Fruit fly (Drosophila melanogaster) Kc167 (cell line): ENCODE results near the gene CG33995.

Source experiments
- Myc ChIP-seq: fragments of >200 bp; optimal IDR thresholded peaks from 2 replicates; lab custom pipeline; 2017; ENCODE audit warnings: missing external identifiers
- Sin3A ChIP-seq: fragments of >200 bp; optimal IDR thresholded peaks from 2 replicates; lab custom pipeline; 2018; ENCODE audit warnings: missing external identifiers
- h ChIP-seq: fragments of >200 bp; optimal IDR thresholded peaks from 3 replicates; lab custom pipeline; 2018; ENCODE audit warnings: missing external identifiers
- insv ChIP-seq: fragments of >200 bp; optimal IDR thresholded peaks from 3 replicates; lab custom pipeline; 2018; ENCODE audit warnings: missing external identifiers
- psq ChIP-seq: fragments of >200 bp; optimal IDR thresholded peaks from 2 replicates; lab custom pipeline; 2017; ENCODE audit warnings: missing external identifiers
- ttk ChIP-seq: sonication (Bioruptor generic); optimal IDR thresholded peaks from 2 replicates; lab custom pipeline; 2017; ENCODE audit warnings: missing external identifiers

dm6 chr2L:5031399-5031798 lies 11.7 kb upstream of the CG33995 start:
- TF ChIP-seq ttk: no peak
- no peak for TF ChIP-seq h (lab: Kevin White, UChicago)
- no peak for TF ChIP-seq insv (lab: Kevin White, UChicago)
- no peak for TF ChIP-seq Sin3A (lab: Kevin White, UChicago)
- no peak for TF ChIP-seq Myc (lab: Kevin White, UChicago)
- no peak for TF ChIP-seq psq (lab: Kevin White, UChicago)
